Worm (Caenorhabditis elegans) whole organism, young adult: ENCODE measurements around the gene C09F5.1.

Experiments used
- B0261.1 ChIP-seq: sonication (generic microtip); optimal IDR thresholded peaks from 2 replicates; lab custom pipeline; 2016; ENCODE audit warnings: mild to moderate bottlenecking, missing genetic modification characterization, moderate library complexity, missing compliant biosample characterization
- C06A6.2 ChIP-seq: fragments of 200-800 bp; sonication (Bioruptor generic); conservative IDR thresholded peaks from 2 replicates; pipeline ENCODE4 v1.3.6; 2022; ENCODE audit warnings: missing genetic modification characterization, missing compliant biosample characterization
- C17E4.6 ChIP-seq: fragments of 200-800 bp; sonication (Bioruptor generic); IDR thresholded peaks from 2 replicates; pipeline ENCODE4 v1.3.6; 2022; ENCODE audit warnings: missing genetic modification reagents, missing genetic modification characterization, missing compliant biosample characterization
- F22D6.2 ChIP-seq: sonication (generic microtip); optimal IDR thresholded peaks from 2 replicates; lab custom pipeline; 2016; ENCODE audit warnings: mild to moderate bottlenecking, missing genetic modification characterization, missing compliant biosample characterization
- F23B12.7 ChIP-seq: sonication (generic microtip); optimal IDR thresholded peaks from 2 replicates; lab custom pipeline; 2017; ENCODE audit warnings: missing genetic modification characterization, mild to moderate bottlenecking, missing compliant biosample characterization, antibody characterized with exemption, moderate library complexity; ENCODE audit not compliant: insufficient read depth
- F57A8.1 ChIP-seq: fragments of 200-800 bp; sonication (Bioruptor generic); optimal IDR thresholded peaks from 2 replicates; lab custom pipeline; 2018; ENCODE audit warnings: mild to moderate bottlenecking, missing genetic modification characterization, moderate library complexity, missing compliant biosample characterization
- F57C9.4 ChIP-seq: sonication (generic microtip); optimal IDR thresholded peaks from 2 replicates; lab custom pipeline; 2017; ENCODE audit warnings: mild to moderate bottlenecking, missing genetic modification characterization, missing compliant biosample characterization
- K12H6.12 ChIP-seq: fragments of 200-800 bp; sonication (Bioruptor generic); optimal IDR thresholded peaks from 2 replicates; lab custom pipeline; 2018; ENCODE audit warnings: mild to moderate bottlenecking, missing genetic modification characterization, missing compliant biosample characterization
- Y67H2A.10 ChIP-seq: fragments of 200-800 bp; sonication (Bioruptor generic); conservative IDR thresholded peaks from 2 replicates; pipeline ENCODE4 v1.3.6; 2022; ENCODE audit warnings: missing genetic modification reagents, missing genetic modification characterization, missing compliant biosample characterization
- Y95B8A.8 ChIP-seq: fragments of 200-800 bp; sonication (Bioruptor generic); IDR thresholded peaks from 2 replicates; pipeline ENCODE4 v1.3.6; 2022; ENCODE audit warnings: missing genetic modification reagents, missing genetic modification characterization, missing compliant biosample characterization
- akir-1 ChIP-seq: fragments of 200-800 bp; sonication (Bioruptor generic); optimal IDR thresholded peaks from 2 replicates; lab custom pipeline; 2018; ENCODE audit warnings: mild to moderate bottlenecking, missing genetic modification characterization, moderate library complexity, missing compliant biosample characterization
- aptf-3 ChIP-seq: fragments of 200-800 bp; sonication (Bioruptor generic); IDR thresholded peaks from 2 replicates; pipeline ENCODE4 v1.3.6; 2022; ENCODE audit warnings: missing genetic modification characterization, missing compliant biosample characterization
- cebp-1 ChIP-seq, 2 experiments: fragments of 200-800 bp in 1 of 2; sonication (Bioruptor generic) in 1 of 2; sonication (generic microtip) in 1 of 2; IDR thresholded peaks in 1 of 2; optimal IDR thresholded peaks in 1 of 2; 2 replicates each; pipeline versions ENCODE4 v1.3.6 to Lab custom; 2017 to 2022; ENCODE audit warnings: missing compliant biosample characterization in 2 of 2, missing genetic modification characterization in 2 of 2, mild to moderate bottlenecking in 1 of 2, missing genetic modification reagents in 1 of 2, moderate library complexity in 1 of 2
- cebp-2 ChIP-seq: fragments of 200-800 bp; sonication (Bioruptor generic); IDR thresholded peaks from 2 replicates; pipeline ENCODE4 v1.3.6; 2022; ENCODE audit warnings: missing genetic modification characterization, missing compliant biosample characterization
- ceh-27 ChIP-seq: fragments of 200-800 bp; sonication (Bioruptor generic); optimal IDR thresholded peaks from 2 replicates; lab custom pipeline; 2018; ENCODE audit warnings: mild to moderate bottlenecking, missing genetic modification characterization, moderate library complexity, missing compliant biosample characterization
- die-1 ChIP-seq: sonication (generic microtip); optimal IDR thresholded peaks from 2 replicates; lab custom pipeline; 2016; ENCODE audit warnings: missing genotype, mild to moderate bottlenecking, missing genetic modification characterization, missing compliant biosample characterization
- egrh-3 ChIP-seq: fragments of 200-800 bp; sonication (Bioruptor generic); IDR thresholded peaks from 2 replicates; pipeline ENCODE4 v1.3.6; 2022; ENCODE audit warnings: missing genetic modification reagents, missing genetic modification characterization, missing compliant biosample characterization
- ekl-4 ChIP-seq: fragments of 200-800 bp; sonication (Bioruptor generic); IDR thresholded peaks from 2 replicates; pipeline ENCODE4 v1.3.6; 2022; ENCODE audit warnings: missing genetic modification reagents, missing genetic modification characterization, missing compliant biosample characterization
- gei-17 ChIP-seq: fragments of 200-800 bp; sonication (Bioruptor generic); optimal IDR thresholded peaks from 2 replicates; lab custom pipeline; 2018; ENCODE audit warnings: mild to moderate bottlenecking, missing genetic modification characterization, missing compliant biosample characterization
- him-1 ChIP-seq: sonication (generic microtip); optimal IDR thresholded peaks from 2 replicates; lab custom pipeline; 2016; ENCODE audit warnings: missing genotype, missing genetic modification reagents, missing genetic modification characterization, missing compliant biosample characterization
- hsf-1 ChIP-seq: fragments of 200-800 bp; sonication (Bioruptor generic); IDR thresholded peaks from 2 replicates; pipeline ENCODE4 v1.3.6; 2022; ENCODE audit warnings: missing genetic modification reagents, missing genetic modification characterization, missing compliant biosample characterization
- lag-1 ChIP-seq: fragments of 200-800 bp; sonication (Bioruptor generic); IDR thresholded peaks from 2 replicates; pipeline ENCODE4 v1.3.6; 2022; ENCODE audit warnings: missing genetic modification reagents, missing genetic modification characterization, missing compliant biosample characterization
- lin-54 ChIP-seq: fragments of 200-800 bp; sonication (Bioruptor generic); optimal IDR thresholded peaks from 2 replicates; lab custom pipeline; 2018; ENCODE audit warnings: mild to moderate bottlenecking, missing genetic modification characterization, missing compliant biosample characterization
- madf-10 ChIP-seq: sonication (generic microtip); optimal IDR thresholded peaks from 2 replicates; lab custom pipeline; 2016; ENCODE audit warnings: mild to moderate bottlenecking, missing genetic modification characterization, missing compliant biosample characterization
- nfyb-1 ChIP-seq: fragments of 200-800 bp; sonication (Bioruptor generic); IDR thresholded peaks from 2 replicates; pipeline ENCODE4 v1.3.6; 2022; ENCODE audit warnings: missing genetic modification reagents, missing genetic modification characterization, missing compliant biosample characterization
- nhr-80 ChIP-seq: sonication (generic microtip); optimal IDR thresholded peaks from 2 replicates; lab custom pipeline; 2016; ENCODE audit warnings: missing genetic modification characterization, missing compliant biosample characterization
- rcor-1 ChIP-seq: fragments of 200-800 bp; sonication (Bioruptor generic); IDR thresholded peaks from 2 replicates; pipeline ENCODE4 v1.3.6; 2022; ENCODE audit warnings: missing genetic modification reagents, missing genetic modification characterization, missing compliant biosample characterization
- repo-1 ChIP-seq: sonication (generic microtip); optimal IDR thresholded peaks from 2 replicates; lab custom pipeline; 2017; ENCODE audit warnings: mild to moderate bottlenecking, missing genetic modification characterization, missing compliant biosample characterization
- sdz-38 ChIP-seq: sonication (generic microtip); optimal IDR thresholded peaks from 2 replicates; lab custom pipeline; 2016; ENCODE audit warnings: missing genotype, missing genetic modification characterization, missing compliant biosample characterization
- sea-2 ChIP-seq: fragments of 200-800 bp; sonication (Bioruptor generic); IDR thresholded peaks from 2 replicates; pipeline ENCODE4 v1.3.6; 2022; ENCODE audit warnings: missing genetic modification characterization, missing compliant biosample characterization
- unc-62 ChIP-seq: fragments of 150-350 bp; optimal IDR thresholded peaks from 2 replicates; lab custom pipeline; 2014; ENCODE audit warnings: missing biosample characterization, missing genetic modification reagents, missing genetic modification characterization
- ztf-18 ChIP-seq: sonication (generic microtip); optimal IDR thresholded peaks from 2 replicates; lab custom pipeline; 2016; ENCODE audit warnings: missing genotype, mild to moderate bottlenecking, missing genetic modification characterization, missing compliant biosample characterization
- ztf-28 ChIP-seq: fragments of 200-800 bp; sonication (Bioruptor generic); IDR thresholded peaks from 2 replicates; pipeline ENCODE4 v1.3.6; 2022; ENCODE audit warnings: missing genetic modification reagents, missing genetic modification characterization, missing compliant biosample characterization

C09F5.1 gene

ce11 chrIII:640198-640803 is 18.2 kb upstream of the C09F5.1 start, which contains the start of the genes tag-266 and tag-267 (continued):
- TF ChIP-seq aptf-3 (GFP tag; lab: Robert Waterston, UW) (no peak), nfyb-1 (no peak), him-1 (tag; lab: Kevin White, UChicago) (no peak), F22D6.2 (no peak), repo-1 (no peak), sea-2 (GFP tag; lab: Robert Waterston, UW) (no peak), cebp-1 (GFP tag; IDR thresholded peaks at IDR 0.05; lab: Robert Waterston, UW) (peak; percentile 41; the same call in 1 of the 2 replicates), cebp-1 (tag; optimal IDR thresholded peaks at IDR 0.05; lab: Kevin White, UChicago) (peak; percentile 62), egrh-3 (GFP tag; lab: Robert Waterston, UW) (0 out of 2 replicates have a peak, but pooled peaks have one; percentile 16), gei-17 (GFP tag; lab: Kevin White, UChicago) (no peak), madf-10 (peak; percentile 71), ceh-27 (GFP tag; lab: Kevin White, UChicago) (peak; percentile 60), C06A6.2 (GFP tag; lab: Robert Waterston, UW) (no peak), ztf-18 (tag; lab: Kevin White, UChicago) (peak; percentile 76), akir-1 (GFP tag; lab: Kevin White, UChicago) (no peak), nhr-80 (tag; lab: Kevin White, UChicago) (peak; percentile 12), C17E4.6 (GFP tag; lab: Robert Waterston, UW) (no peak), unc-62 (GFP tag; lab: Kevin White, UChicago) (no peak), F23B12.7 (tag; lab: Kevin White, UChicago) (no peak), Y95B8A.8 (GFP tag; lab: Robert Waterston, UW) (no peak), K12H6.12 (tag; lab: Kevin White, UChicago) (peak; percentile 82), ekl-4 (GFP tag; lab: Robert Waterston, UW) (no peak), hsf-1 (GFP tag; lab: Robert Waterston, UW) (no peak), lin-54 (GFP tag; lab: Kevin White, UChicago) (peak; percentile 8), rcor-1 (GFP tag; lab: Robert Waterston, UW) (no peak), lag-1 (GFP tag; lab: Robert Waterston, UW) (no peak), ztf-28 (0 out of 2 replicates have a peak, but pooled peaks have one; percentile 15)

ce11 chrIII:641759-642158 is 16.8 kb upstream of the C09F5.1 start, which contains the start of gene W06E11.1:
W06E11.1 (plus strand) TSS chrIII:642059.
- TF ChIP-seq cebp-2 (GFP tag; lab: Robert Waterston, UW) (no peak), B0261.1 (tag; lab: Kevin White, UChicago) (no peak)

ce11 chrIII:644660-645059 is 13.8 kb upstream of the C09F5.1 start:
- TF ChIP-seq F57C9.4 (tag; lab: Kevin White, UChicago): no peak

ce11 chrIII:646454-646853 is 12.1 kb upstream of the C09F5.1 start, which contains the start of gene orai-1:
orai-1 (plus strand) TSS chrIII:646754.
- no peak for TF ChIP-seq die-1 (tag; lab: Kevin White, UChicago)
- TF ChIP-seq F57A8.1: no peak
- no peak for TF ChIP-seq cebp-2 (GFP tag; lab: Robert Waterston, UW)
- no peak for TF ChIP-seq Y67H2A.10 (GFP tag; lab: Robert Waterston, UW)
- no peak for TF ChIP-seq akir-1 (GFP tag; lab: Kevin White, UChicago)
- no peak for TF ChIP-seq sdz-38 (tag; lab: Kevin White, UChicago)
